Worm (Caenorhabditis elegans) whole organism, mixed stage, embryonic: ENCODE results near the gene coq-6.

ENCODE experiments used
- elt-3 ChIP-seq: fragments of 150-350 bp; optimal IDR thresholded peaks from 2 replicates; lab custom pipeline; 2014; ENCODE audit warnings: missing biosample characterization, missing genetic modification characterization
- mab-5 ChIP-seq: fragments of 150-350 bp; optimal IDR thresholded peaks from 2 replicates; lab custom pipeline; 2014; ENCODE audit warnings: missing biosample characterization, missing genetic modification characterization
- nhr-28 ChIP-seq: fragments of 150-350 bp; optimal IDR thresholded peaks from 2 replicates; lab custom pipeline; 2014; ENCODE audit warnings: missing biosample characterization, missing genetic modification characterization
- pha-4 ChIP-seq: fragments of 150-350 bp; optimal IDR thresholded peaks from 2 replicates; lab custom pipeline; 2018; ENCODE audit warnings: missing biosample characterization, missing genetic modification reagents, missing genetic modification characterization
- snpc-4 ChIP-seq: fragments of 150-350 bp; optimal IDR thresholded peaks from 2 replicates; lab custom pipeline; 2014; ENCODE audit warnings: missing biosample characterization, missing genetic modification characterization
- unc-62 ChIP-seq: fragments of 150-350 bp; optimal IDR thresholded peaks from 2 replicates; lab custom pipeline; 2014; ENCODE audit warnings: missing biosample characterization, missing genetic modification reagents, missing genetic modification characterization

DNA sequence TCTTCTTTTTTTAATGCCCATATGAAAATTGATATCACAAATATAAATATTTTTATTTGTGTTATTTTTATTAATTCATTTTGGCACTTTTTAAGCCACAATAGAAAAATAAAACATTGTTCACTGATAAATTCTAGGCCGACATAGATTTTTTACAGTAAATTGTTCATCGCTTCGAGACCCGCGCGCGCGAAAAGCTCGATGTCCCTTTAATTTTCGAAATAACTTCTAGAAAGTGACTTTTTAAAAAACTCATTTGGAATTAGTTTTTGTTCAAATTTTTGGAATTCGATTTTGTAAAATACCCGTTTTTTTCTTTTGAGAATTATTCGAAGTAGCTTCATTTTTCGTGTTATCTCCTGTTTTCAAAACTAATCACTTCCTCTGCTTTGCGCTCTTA lies 47.8 kb downstream of the coq-6 start:
- TF ChIP-seq nhr-28 (no peak), snpc-4 (tag; lab: Kevin White, UChicago) (no peak), mab-5 (no peak), elt-3 (no peak), unc-62 (GFP tag; lab: Kevin White, UChicago) (no peak), pha-4 (tag; lab: Kevin White, UChicago) (no peak)
